Fruit fly (Drosophila melanogaster) whole organism, embryonic: Measurements from ENCODE around the gene mag.

Experiments used
- Adf1 ChIP-seq: fragments of 200-800 bp; sonication (Bioruptor generic); IDR thresholded peaks from 2 replicates; pipeline ENCODE4 v1.3.6; 2022; ENCODE audit warnings: missing biosample characterization, missing genetic modification characterization
- CG10147 ChIP-seq: fragments of 200-800 bp; sonication (Bioruptor generic); optimal IDR thresholded peaks from 2 replicates; lab custom pipeline; 2019; ENCODE audit warnings: missing biosample characterization, mild to moderate bottlenecking, missing genetic modification characterization, moderate library complexity
- CG10366 ChIP-seq: fragments of 200-800 bp; sonication (Bioruptor generic); IDR thresholded peaks from 2 replicates; pipeline ENCODE4 v1.3.6; 2022; ENCODE audit warnings: missing biosample characterization, missing genetic modification characterization
- CG10543 ChIP-seq: fragments of 200-800 bp; sonication (Bioruptor generic); optimal IDR thresholded peaks from 3 replicates; lab custom pipeline; 2017; ENCODE audit warnings: missing biosample characterization, mild to moderate bottlenecking, missing genetic modification characterization, moderate library complexity
- CG10959 ChIP-seq: fragments of 200-800 bp; sonication (Bioruptor generic); IDR thresholded peaks from 2 replicates; pipeline ENCODE4 v1.3.6; 2022; ENCODE audit warnings: missing biosample characterization, missing genetic modification characterization
- CG11560 ChIP-seq: fragments of 200-800 bp; sonication (Bioruptor generic); IDR thresholded peaks from 3 replicates; pipeline ENCODE4 v1.3.6; 2022; ENCODE audit warnings: missing biosample characterization, missing genetic modification characterization
- CG12071 ChIP-seq: fragments of 200-800 bp; sonication (Bioruptor generic); optimal IDR thresholded peaks from 3 replicates; lab custom pipeline; 2018; ENCODE audit warnings: missing biosample characterization, mild to moderate bottlenecking, missing genetic modification characterization
- CG12219 ChIP-seq: fragments of 200-800 bp; sonication (Bioruptor generic); optimal IDR thresholded peaks from 3 replicates; lab custom pipeline; 2018; ENCODE audit warnings: missing biosample characterization, mild to moderate bottlenecking, missing genetic modification characterization
- CG1233 ChIP-seq: fragments of 200-800 bp; sonication (Bioruptor generic); optimal IDR thresholded peaks from 4 replicates; lab custom pipeline; 2018; ENCODE audit warnings: missing biosample characterization, mild to moderate bottlenecking, missing genetic modification characterization
- CG13287 ChIP-seq: fragments of 200-800 bp; sonication (Bioruptor generic); IDR thresholded peaks from 2 replicates; pipeline ENCODE4 v1.3.6; 2022; ENCODE audit warnings: missing biosample characterization, missing genetic modification characterization; ENCODE audit not compliant: partially characterized antibody
- CG13296 ChIP-seq: fragments of 200-800 bp; sonication (Bioruptor generic); optimal IDR thresholded peaks from 3 replicates; lab custom pipeline; 2018; ENCODE audit warnings: missing biosample characterization, mild to moderate bottlenecking, missing genetic modification characterization
- CG13775 ChIP-seq: fragments of 200-800 bp; sonication (Bioruptor generic); optimal IDR thresholded peaks from 3 replicates; lab custom pipeline; 2017; ENCODE audit warnings: missing biosample characterization, mild to moderate bottlenecking, missing genetic modification characterization
- CG14014 ChIP-seq: fragments of 200-800 bp; sonication (Bioruptor generic); IDR thresholded peaks from 2 replicates; pipeline ENCODE4 v1.3.6; 2022; ENCODE audit warnings: missing biosample characterization, missing genetic modification characterization
- CG1603 ChIP-seq: fragments of 200-800 bp; sonication (Bioruptor generic); optimal IDR thresholded peaks from 2 replicates; lab custom pipeline; 2019; ENCODE audit warnings: missing biosample characterization, mild to moderate bottlenecking, missing genetic modification characterization, moderate library complexity
- CG18619 ChIP-seq: fragments of 200-800 bp; sonication (Bioruptor generic); optimal IDR thresholded peaks from 3 replicates; lab custom pipeline; 2017; ENCODE audit warnings: missing biosample characterization, mild to moderate bottlenecking, missing genetic modification characterization
- CG2129 ChIP-seq: fragments of 200-800 bp; sonication (Bioruptor generic); IDR thresholded peaks from 2 replicates; pipeline ENCODE4 v1.3.6; 2022; ENCODE audit warnings: missing biosample characterization, missing genetic modification characterization; ENCODE audit not compliant: partially characterized antibody
- CG2199 ChIP-seq: fragments of 200-800 bp; sonication (Bioruptor generic); IDR thresholded peaks from 3 replicates; pipeline ENCODE4 v1.3.6; 2022; ENCODE audit warnings: missing biosample characterization, missing genetic modification characterization
- CG2889 ChIP-seq: fragments of 200-800 bp; sonication (Bioruptor generic); IDR thresholded peaks from 3 replicates; pipeline ENCODE4 v1.3.6; 2022; ENCODE audit warnings: missing biosample characterization, missing genetic modification characterization
- CG31388 ChIP-seq: fragments of 200-800 bp; sonication (Bioruptor generic); optimal IDR thresholded peaks from 2 replicates; lab custom pipeline; 2016; ENCODE audit warnings: missing biosample characterization, missing genetic modification characterization
- CG31441 ChIP-seq: fragments of 200-800 bp; sonication (Bioruptor generic); IDR thresholded peaks from 2 replicates; pipeline ENCODE4 v1.3.6; 2022; ENCODE audit warnings: missing biosample characterization, missing genetic modification characterization
- CG3726 ChIP-seq: fragments of 200-800 bp; sonication (Bioruptor generic); IDR thresholded peaks from 3 replicates; pipeline ENCODE4, ENCODE4 v1.3.6; 2022; ENCODE audit warnings: missing biosample characterization, missing genetic modification characterization
- CG3838 ChIP-seq: fragments of 200-800 bp; sonication (Bioruptor generic); optimal IDR thresholded peaks from 3 replicates; lab custom pipeline; 2016; ENCODE audit warnings: missing biosample characterization, missing genetic modification characterization
- CG42726 ChIP-seq: fragments of 200-800 bp; sonication (Bioruptor generic); IDR thresholded peaks from 2 replicates; pipeline ENCODE4 v1.3.6; 2022; ENCODE audit warnings: missing biosample characterization, missing genetic modification characterization; ENCODE audit not compliant: partially characterized antibody
- CG4328 ChIP-seq: fragments of 200-800 bp; sonication (Bioruptor generic); optimal IDR thresholded peaks from 3 replicates; lab custom pipeline; 2017; ENCODE audit warnings: missing biosample characterization, missing genetic modification reagents, missing genetic modification characterization
- CG4360 ChIP-seq: fragments of 200-800 bp; sonication (Bioruptor generic); IDR thresholded peaks from 2 replicates; pipeline ENCODE4 v1.3.6; 2022; ENCODE audit warnings: missing biosample characterization, missing genetic modification characterization
- CG6272 ChIP-seq: fragments of 200-800 bp; sonication (Bioruptor generic); IDR thresholded peaks from 2 replicates; pipeline ENCODE4 v1.3.6; 2022; ENCODE audit warnings: missing biosample characterization, missing genetic modification characterization
- CG6654 ChIP-seq: fragments of 200-800 bp; sonication (Bioruptor generic); optimal IDR thresholded peaks from 2 replicates; lab custom pipeline; 2017; ENCODE audit warnings: missing biosample characterization, mild to moderate bottlenecking, missing genetic modification characterization
- CG7786 ChIP-seq: fragments of 200-800 bp; sonication (Bioruptor generic); optimal IDR thresholded peaks from 2 replicates; lab custom pipeline; 2016; ENCODE audit warnings: missing biosample characterization, missing genetic modification characterization
- Dref ChIP-seq: fragments of 200-800 bp; sonication (Bioruptor generic); IDR thresholded peaks from 2 replicates; pipeline ENCODE4 v1.3.6; 2022; ENCODE audit warnings: missing biosample characterization, missing genetic modification characterization
- Drgx ChIP-seq: fragments of 200-800 bp; sonication (Bioruptor generic); IDR thresholded peaks from 2 replicates; pipeline ENCODE4 v1.3.6; 2022; ENCODE audit warnings: missing biosample characterization, missing genetic modification characterization
- H15 ChIP-seq: fragments of 200-800 bp; sonication (Bioruptor generic); IDR thresholded peaks from 3 replicates; pipeline ENCODE4 v1.3.6; 2022; ENCODE audit warnings: missing biosample characterization, missing genetic modification characterization
- Hsf ChIP-seq: fragments of 200-800 bp; sonication (Bioruptor generic); optimal IDR thresholded peaks from 3 replicates; lab custom pipeline; 2016; ENCODE audit warnings: missing biosample characterization, missing genetic modification characterization
- NC2α ChIP-seq: fragments of 200-800 bp; sonication (Bioruptor generic); optimal IDR thresholded peaks from 2 replicates; lab custom pipeline; 2016; ENCODE audit warnings: missing biosample characterization, missing genetic modification characterization
- NFAT ChIP-seq: fragments of 200-800 bp; sonication (Bioruptor generic); IDR thresholded peaks from 2 replicates; pipeline ENCODE4 v1.3.6; 2022; ENCODE audit warnings: missing biosample characterization, missing genetic modification characterization
- Ravus ChIP-seq: fragments of 200-800 bp; sonication (Bioruptor generic); IDR thresholded peaks from 2 replicates; pipeline ENCODE4 v1.3.6; 2022; ENCODE audit warnings: missing biosample characterization, missing genetic modification characterization
- Side ChIP-seq: fragments of 200-800 bp; sonication (Bioruptor generic); optimal IDR thresholded peaks from 2 replicates; lab custom pipeline; 2016; ENCODE audit warnings: missing biosample characterization, missing genetic modification characterization
- Ssrp ChIP-seq: fragments of 200-800 bp; sonication (Bioruptor generic); optimal IDR thresholded peaks from 2 replicates; lab custom pipeline; 2018; ENCODE audit warnings: missing biosample characterization, mild to moderate bottlenecking, missing genetic modification characterization, moderate library complexity
- az2 ChIP-seq: fragments of 200-800 bp; sonication (Bioruptor generic); optimal IDR thresholded peaks from 3 replicates; lab custom pipeline; 2016; ENCODE audit warnings: missing biosample characterization, missing genetic modification characterization
- bigmax ChIP-seq: fragments of 200-800 bp; sonication (Bioruptor generic); optimal IDR thresholded peaks from 2 replicates; lab custom pipeline; 2018; ENCODE audit warnings: missing biosample characterization, mild to moderate bottlenecking, missing genetic modification characterization
- bowl ChIP-seq: fragments of 200-800 bp; sonication (Bioruptor generic); IDR thresholded peaks from 2 replicates; pipeline ENCODE4 v1.3.6; 2022; ENCODE audit warnings: missing biosample characterization, missing genetic modification characterization
- grau ChIP-seq: fragments of 200-800 bp; optimal IDR thresholded peaks from 3 replicates; lab custom pipeline; 2019; ENCODE audit warnings: missing biosample characterization, mild to moderate bottlenecking, missing genetic modification characterization, moderate library complexity
- h ChIP-seq: fragments of >200 bp; optimal IDR thresholded peaks from 2 replicates; lab custom pipeline; 2017
- ind ChIP-seq: fragments of 200-800 bp; sonication (Bioruptor generic); optimal IDR thresholded peaks from 3 replicates; lab custom pipeline; 2016; ENCODE audit warnings: missing biosample characterization, missing genetic modification characterization
- peb ChIP-seq: fragments of 200-800 bp; sonication (Bioruptor generic); IDR thresholded peaks from 2 replicates; pipeline ENCODE4 v1.3.6; 2022; ENCODE audit warnings: missing biosample characterization, missing genetic modification characterization
- phol ChIP-seq: fragments of 200-800 bp; sonication (Bioruptor generic); optimal IDR thresholded peaks from 3 replicates; lab custom pipeline; 2018; ENCODE audit warnings: missing biosample characterization, mild to moderate bottlenecking, missing genetic modification characterization, moderate library complexity
- pnt ChIP-seq: fragments of 200-800 bp; sonication (Bioruptor generic); optimal IDR thresholded peaks from 3 replicates; lab custom pipeline; 2016; ENCODE audit warnings: missing biosample characterization, missing genetic modification characterization
- scrt ChIP-seq: fragments of 200-800 bp; sonication (Bioruptor generic); optimal IDR thresholded peaks from 2 replicates; lab custom pipeline; 2018; ENCODE audit warnings: missing biosample characterization, mild to moderate bottlenecking, missing genetic modification characterization, moderate library complexity
- tna ChIP-seq: fragments of 200-800 bp; sonication (Bioruptor generic); IDR thresholded peaks from 2 replicates; pipeline ENCODE4 v1.3.6; 2022; ENCODE audit warnings: missing biosample characterization, missing genetic modification characterization; ENCODE audit not compliant: partially characterized antibody
- wdn ChIP-seq: fragments of 200-800 bp; sonication (Bioruptor generic); IDR thresholded peaks from 2 replicates; pipeline ENCODE4 v1.3.6; 2022; ENCODE audit warnings: missing biosample characterization, missing genetic modification characterization

Gene mag

DNA sequence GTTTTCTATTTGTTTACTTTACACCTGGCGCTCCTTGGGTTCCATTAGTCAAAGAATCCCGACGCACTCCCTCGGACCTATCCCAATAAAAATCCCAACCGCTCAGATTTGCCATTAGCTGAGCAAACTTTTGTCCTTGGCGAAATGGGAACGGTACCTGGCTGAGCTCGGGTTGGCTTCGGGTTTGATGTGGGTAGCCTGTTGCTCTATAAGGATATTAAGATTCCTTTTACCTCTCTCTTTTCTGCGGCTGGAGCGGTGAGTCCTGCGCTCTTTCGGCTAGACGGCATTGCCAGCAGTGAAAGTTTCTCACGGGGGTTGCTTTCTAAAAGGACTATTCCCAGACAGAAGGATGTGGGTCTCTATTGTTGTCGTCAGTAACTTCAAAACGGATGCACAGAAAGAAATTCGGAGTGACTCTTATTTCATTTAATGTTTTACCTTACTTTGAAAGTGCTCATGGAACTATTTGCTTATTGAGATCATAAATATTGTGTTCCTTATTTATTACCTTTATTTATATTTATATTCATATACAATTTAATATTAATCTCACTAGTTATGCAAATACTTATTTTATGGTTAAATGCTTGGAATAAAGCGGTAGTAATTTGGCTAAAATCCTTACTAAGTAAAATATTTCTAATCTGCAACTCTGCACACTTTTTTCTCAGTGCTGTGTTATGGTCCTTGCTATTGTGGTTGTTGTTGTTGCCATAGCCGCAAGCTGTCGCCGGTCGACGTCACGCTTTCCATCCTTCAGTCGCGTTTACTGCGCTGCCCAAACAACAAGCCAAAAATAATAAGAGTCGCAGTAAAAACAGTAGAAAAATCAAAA is 18.6 kb upstream of the mag start, which contains the start of gene CG5910 (continued):
- no peak for TF ChIP-seq Dref (GFP tag; lab: Robert Waterston, UW)
- TF ChIP-seq CG12219 (GFP tag; lab: Kevin White, UChicago) = peak; percentile 77
- peak; percentile 95 for TF ChIP-seq CG31441
- TF ChIP-seq CG2129 (GFP tag; lab: Robert Waterston, UW) = no peak
- TF ChIP-seq pnt (GFP tag; lab: Kevin White, UChicago) = peak; percentile 43
- TF ChIP-seq CG3838 (GFP tag; lab: Kevin White, UChicago) = no peak
- TF ChIP-seq az2 (GFP tag; lab: Kevin White, UChicago) = peak; percentile 82
- peak; percentile 72 for TF ChIP-seq wdn (GFP tag; lab: Robert Waterston, UW)
- TF ChIP-seq peb (GFP tag; lab: Robert Waterston, UW) = peak; percentile 50; the same call in 1 of the 2 replicates
- TF ChIP-seq CG18619 (GFP tag; lab: Kevin White, UChicago) = peak; percentile 93
- TF ChIP-seq ind (GFP tag; lab: Kevin White, UChicago) = peak; percentile 88
- peak; percentile 81 for TF ChIP-seq CG4328 (GFP tag; lab: Kevin White, UChicago)
- TF ChIP-seq CG42726 (GFP tag; lab: Robert Waterston, UW) = no peak
- no peak for TF ChIP-seq NC2α (GFP tag; lab: Kevin White, UChicago)
- peak; percentile 89 for TF ChIP-seq CG1233 (GFP tag; lab: Kevin White, UChicago)
- TF ChIP-seq CG1603 = peak; percentile 45
- TF ChIP-seq h (lab: Kevin White, UChicago) = no peak
- peak; percentile 22 for TF ChIP-seq CG7786 (GFP tag; lab: Kevin White, UChicago)
- no peak for TF ChIP-seq CG12071 (GFP tag; lab: Kevin White, UChicago)
- peak; percentile 66 for TF ChIP-seq CG10366 (GFP tag; lab: Robert Waterston, UW)
- TF ChIP-seq Hsf = peak; percentile 40
- TF ChIP-seq CG6272 (GFP tag; lab: Robert Waterston, UW) = peak; percentile 54; the same call in 1 of the 2 replicates
- TF ChIP-seq NFAT (GFP tag; lab: Robert Waterston, UW) = no peak
- 0 out of 2 replicates have a peak, but pooled peaks have one; percentile 44 for TF ChIP-seq Adf1
- peak; percentile 93 for TF ChIP-seq phol (tag; lab: Kevin White, UChicago)
- no peak for TF ChIP-seq bowl (GFP tag; lab: Robert Waterston, UW)
- TF ChIP-seq Ssrp = peak; percentile 92
- TF ChIP-seq Side (GFP tag; lab: Kevin White, UChicago) = no peak
- TF ChIP-seq, all 482 proteins: peak for 322

DNA sequence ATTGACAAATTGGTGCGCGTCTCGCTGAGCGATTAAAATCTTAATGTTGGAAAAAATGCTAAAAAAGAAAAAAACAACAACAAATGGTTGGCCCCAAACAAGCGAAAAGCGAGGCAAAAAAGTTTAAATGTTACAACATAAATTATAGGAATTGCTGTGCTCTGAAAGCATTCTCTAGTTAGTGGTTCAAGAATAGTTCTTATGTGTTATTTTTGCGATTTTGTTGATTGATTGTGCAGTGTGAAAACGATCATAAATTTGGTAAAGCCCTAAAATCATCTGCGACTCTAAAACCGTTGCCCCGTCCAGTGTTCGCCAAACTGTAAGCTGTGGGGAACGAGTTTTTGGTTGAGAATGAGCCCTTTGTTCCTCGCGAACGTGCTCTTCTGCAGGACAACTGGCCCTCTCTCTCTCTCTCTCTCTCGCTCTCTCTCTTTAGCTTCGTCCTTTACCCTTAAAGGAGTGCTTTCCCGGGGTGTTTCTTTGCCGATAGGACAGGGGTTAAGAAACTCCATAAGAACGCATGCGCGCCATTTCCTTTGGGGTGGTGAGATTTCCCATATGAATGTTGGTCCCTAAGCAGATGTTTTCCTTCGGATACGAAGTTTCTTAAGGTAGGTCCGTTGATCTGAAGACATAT is 17.7 kb upstream of the mag start:
- TF ChIP-seq grau (tag; lab: Kevin White, UChicago) (no peak), CG10543 (GFP tag; lab: Kevin White, UChicago) (no peak), scrt (GFP tag; lab: Kevin White, UChicago) (peak; percentile 47), CG11560 (tag; lab: Robert Waterston, UW) (no peak), CG4360 (GFP tag; lab: Robert Waterston, UW) (0 out of 2 replicates have a peak, but pooled peaks have one; percentile 26), CG10959 (no peak), CG2199 (no peak; the same call in 2 of the 3 replicates), CG13296 (no peak), CG2889 (GFP tag; lab: Robert Waterston, UW) (no peak), CG14014 (GFP tag; lab: Robert Waterston, UW) (no peak), CG3726 (no peak), CG31388 (GFP tag; lab: Kevin White, UChicago) (no peak), tna (GFP tag; lab: Robert Waterston, UW) (peak; percentile 38; the same call in 1 of the 2 replicates), CG13287 (GFP tag; lab: Robert Waterston, UW) (peak; percentile 7; the same call in 1 of the 2 replicates), bigmax (GFP tag; lab: Kevin White, UChicago) (no peak), CG13775 (GFP tag; lab: Kevin White, UChicago) (no peak), CG10147 (GFP tag; lab: Kevin White, UChicago) (no peak), H15 (GFP tag; lab: Robert Waterston, UW) (no peak), CG6654 (GFP tag; lab: Kevin White, UChicago) (peak; percentile 99), Ravus (GFP tag; lab: Robert Waterston, UW) (no peak), Drgx (GFP tag; lab: Robert Waterston, UW) (no peak), CG1233 (GFP tag; lab: Kevin White, UChicago) (no peak)
